Fruit fly (Drosophila melanogaster): ENCODE data around the gene ctrip.

The ctrip gene

DNA sequence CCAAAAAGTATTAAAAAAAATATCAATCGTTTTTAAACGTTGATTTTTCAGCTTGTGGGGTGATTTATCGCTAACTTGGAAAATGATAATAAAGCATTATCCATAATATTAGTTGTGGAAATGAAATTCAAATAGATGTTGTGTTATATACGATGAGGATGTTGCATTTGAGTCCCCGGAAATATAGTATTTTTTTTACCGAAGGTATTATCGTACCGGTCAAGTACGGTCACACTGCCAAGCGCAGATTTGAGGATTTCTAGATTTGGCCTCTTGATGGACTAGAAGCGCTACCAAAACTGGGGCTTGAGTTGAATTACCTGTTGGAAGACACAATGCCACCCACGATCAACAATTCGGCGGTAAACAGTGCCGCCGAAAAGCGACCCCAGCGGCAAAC, 36.5 kb downstream of the ctrip start (continued):
- peak; percentile 22; the same call in 1 of the 2 replicates for TF ChIP-seq CG10366 (GFP tag; IDR thresholded peaks at IDR 0.05)
- TF ChIP-seq tgo (GFP tag; IDR thresholded peaks at IDR 0.05): peak; percentile 41; the same call in 1 of the 3 replicates
- TF ChIP-seq CG2116 (GFP tag; optimal IDR thresholded peaks at IDR 0.05): peak; percentile 35
- 0 out of 2 replicates have a peak, but pooled peaks have one; percentile 28 for TF ChIP-seq ranshi (GFP tag; IDR thresholded peaks at IDR 0.05)
- peak; percentile 13 for TF ChIP-seq Elba2 (GFP tag; optimal IDR thresholded peaks at IDR 0.05)
- TF ChIP-seq CG9817 (tag; optimal IDR thresholded peaks at IDR 0.05): peak; percentile 54
- TF ChIP-seq TFAM (GFP tag; optimal IDR thresholded peaks at IDR 0.05): no peak
- TF ChIP-seq CG12236 (GFP tag; optimal IDR thresholded peaks at IDR 0.05): no peak
- TF ChIP-seq al (GFP tag; IDR thresholded peaks at IDR 0.05): 0 out of 2 replicates have a peak, but pooled peaks have one; percentile 14
- peak; percentile 90 for TF ChIP-seq gfzf (GFP tag; optimal IDR thresholded peaks at IDR 0.05)
- peak; percentile 48 for TF ChIP-seq CG12769 (tag; optimal IDR thresholded peaks at IDR 0.05)
- peak; percentile 17 for TF ChIP-seq CG8944 (GFP tag; optimal IDR thresholded peaks at IDR 0.05)
- no peak for TF ChIP-seq Hey (tag; optimal IDR thresholded peaks at IDR 0.05)
- peak; percentile 62 for TF ChIP-seq nmo (GFP tag; optimal IDR thresholded peaks at IDR 0.05)
- peak; percentile 16 for TF ChIP-seq ind (GFP tag; optimal IDR thresholded peaks at IDR 0.05)
- peak; percentile 49; the same call in 1 of the 2 replicates for TF ChIP-seq Xrp1 (GFP tag; IDR thresholded peaks at IDR 0.05)
- TF ChIP-seq Bgb (GFP tag; IDR thresholded peaks at IDR 0.05; ENCODE audit: partially characterized antibody): peak; percentile 23; the same call in 1 of the 2 replicates
- TF ChIP-seq CG8478 (optimal IDR thresholded peaks at IDR 0.05): no peak
- TF ChIP-seq CG13424 (tag; optimal IDR thresholded peaks at IDR 0.05): peak; percentile 49
- TF ChIP-seq ATbp (GFP tag; optimal IDR thresholded peaks at IDR 0.05): no peak
- no peak for TF ChIP-seq ash1 (GFP tag; optimal IDR thresholded peaks at IDR 0.05)
- peak; percentile 43 for TF ChIP-seq CG10267 (tag; optimal IDR thresholded peaks at IDR 0.05)
- no peak for TF ChIP-seq bbx (GFP tag; IDR thresholded peaks at IDR 0.05; ENCODE audit: partially characterized antibody)
- no peak for TF ChIP-seq CG2889 (GFP tag; IDR thresholded peaks at IDR 0.05)
- no peak for TF ChIP-seq Hmx (GFP tag; optimal IDR thresholded peaks at IDR 0.05)
- peak; percentile 53 for TF ChIP-seq Meics (GFP tag; optimal IDR thresholded peaks at IDR 0.05)
- peak; percentile 3 for TF ChIP-seq D19A (tag; optimal IDR thresholded peaks at IDR 0.05)
- TF ChIP-seq pho (GFP tag; optimal IDR thresholded peaks at IDR 0.05): peak; percentile 14
- no peak for TF ChIP-seq CG14965 (GFP tag; optimal IDR thresholded peaks at IDR 0.05; ENCODE audit: borderline replicate concordance)
- no peak for TF ChIP-seq CG5180 (GFP tag; optimal IDR thresholded peaks at IDR 0.05)
- TF ChIP-seq CG11247 (GFP tag; IDR thresholded peaks at IDR 0.05): 0 out of 2 replicates have a peak, but pooled peaks have one; percentile 22
- no peak for TF ChIP-seq gro (GFP tag; optimal IDR thresholded peaks at IDR 0.05)
- TF ChIP-seq CG11456 (GFP tag; IDR thresholded peaks at IDR 0.05): 0 out of 3 replicates have a peak, but pooled peaks have one; percentile 14
- TF ChIP-seq Fer1 (GFP tag; optimal IDR thresholded peaks at IDR 0.05): peak; percentile 30
- no peak for TF ChIP-seq exex (tag; optimal IDR thresholded peaks at IDR 0.05)

DNA sequence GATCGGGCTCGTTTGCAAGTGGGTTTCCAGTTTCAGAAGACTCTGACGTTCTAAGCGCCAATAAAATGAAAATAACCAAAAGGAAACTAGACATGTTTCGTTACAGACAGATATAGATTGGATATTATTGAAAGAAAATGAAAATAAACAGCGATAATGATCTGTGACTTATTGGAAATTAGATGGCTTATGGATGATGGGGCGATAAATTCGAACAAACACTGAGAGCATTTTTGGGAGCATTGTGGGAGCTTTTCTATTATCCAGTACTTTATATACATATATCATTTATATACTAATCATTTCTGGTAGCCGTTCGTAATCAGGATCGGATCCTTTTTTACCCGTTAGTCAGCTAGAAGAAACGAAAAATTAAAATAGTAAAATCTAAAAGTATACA, 36.9 kb downstream of the ctrip start, which contains the start of gene CG44088:
CG44088 (minus strand) TSS at position 101 of the 400 bp plus-strand sequence.
- TF ChIP-seq CG17186 (GFP tag; optimal IDR thresholded peaks at IDR 0.05) (no peak), zen2 (GFP tag; IDR thresholded peaks at IDR 0.05; ENCODE audit: partially characterized antibody) (no peak)

DNA sequence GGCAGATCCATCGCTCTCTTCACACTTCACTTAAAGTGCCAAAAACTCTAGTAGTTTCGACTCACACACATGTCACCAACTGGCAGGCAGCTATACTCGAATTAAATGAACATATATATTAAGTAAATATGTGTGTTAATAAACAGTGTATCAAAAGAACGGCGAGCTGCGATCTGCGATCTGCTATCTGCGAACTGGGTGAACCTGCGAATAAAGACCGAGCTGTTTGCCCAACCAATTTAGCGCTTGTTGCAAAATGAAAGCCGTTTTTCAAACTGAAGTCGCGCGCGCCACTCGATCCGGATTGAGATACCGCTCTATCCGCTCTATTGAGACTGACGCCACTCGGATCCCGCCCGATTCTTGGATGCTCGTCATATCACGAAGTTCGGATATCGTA, 38.8 kb downstream of the ctrip start, which contains the start of gene CG44098:
CG44098 (minus strand) TSS at position 101 of the 400 bp plus-strand sequence.
- TF ChIP-seq lab (GFP tag; optimal IDR thresholded peaks at IDR 0.05) (peak; percentile 25), Dp (GFP tag; optimal IDR thresholded peaks at IDR 0.05) (no peak), hkb (optimal IDR thresholded peaks at IDR 0.05) (no peak), hkb (GFP tag; IDR thresholded peaks at IDR 0.05) (no peak), Sry-δ (GFP tag; optimal IDR thresholded peaks at IDR 0.05) (no peak), CG3281 (GFP tag; optimal IDR thresholded peaks at IDR 0.05) (peak; percentile 5), Med (GFP tag) (peak; percentile 52), CG18599 (GFP tag; optimal IDR thresholded peaks at IDR 0.05) (peak; percentile 32), sens (GFP tag) (peak; percentile 8), Deaf1 (tag; optimal IDR thresholded peaks at IDR 0.05) (peak; percentile 31)
